Worm (Caenorhabditis elegans): ENCODE results near the gene spdl-1.

ce11 chrII:7790324-7790898 is 9.0 kb downstream of the spdl-1 start, which contains the start of gene srlf-1:
- TF ChIP-seq K12H6.12 (tag; optimal IDR thresholded peaks at IDR 0.05), result no peak
- peak; percentile 43 for TF ChIP-seq ama-1 (optimal IDR thresholded peaks at IDR 0.05)
- no peak for TF ChIP-seq ama-1 (GFP tag; optimal IDR thresholded peaks at IDR 0.05)
- TF ChIP-seq ZK185.1 (tag; optimal IDR thresholded peaks at IDR 0.05; ENCODE audit: poor library complexity, severe bottlenecking), result no peak
- no peak for TF ChIP-seq ztf-25 (GFP tag; IDR thresholded peaks at IDR 0.05)
- no peak for TF ChIP-seq cebp-2 (GFP tag; IDR thresholded peaks at IDR 0.05)
- no peak for TF ChIP-seq Y67H2A.10 (GFP tag; conservative IDR thresholded peaks at IDR 0.05)
- TF ChIP-seq B0261.1 (tag; optimal IDR thresholded peaks at IDR 0.05), result no peak
- TF ChIP-seq nfya-1 (tag; optimal IDR thresholded peaks at IDR 0.05; ENCODE audit: borderline replicate concordance, insufficient read depth), result no peak
